Worm (Caenorhabditis elegans): ENCODE data around the gene Y55D5A.4.

DNA sequence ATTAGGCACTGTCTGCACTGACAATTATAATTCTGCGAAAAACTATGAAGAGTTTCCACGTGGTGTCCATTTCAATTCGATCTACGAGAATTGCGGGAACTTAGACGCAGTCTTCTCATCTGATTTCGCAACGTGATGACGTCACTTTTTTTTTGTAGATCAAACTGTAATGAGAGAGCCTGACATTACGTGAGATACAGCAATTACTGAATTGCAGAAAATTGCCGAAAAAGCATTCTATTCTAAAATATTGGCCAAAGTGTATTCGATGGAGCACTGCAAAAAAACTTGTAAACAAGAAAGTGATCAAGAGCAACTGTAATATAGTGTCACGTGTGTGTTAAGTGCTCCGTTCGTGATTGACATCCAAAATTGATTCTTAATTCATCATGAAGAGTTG, 36.8 kb upstream of the Y55D5A.4 start:
- TF ChIP-seq egl-27 (tag; optimal IDR thresholded peaks at IDR 0.05) (no peak), unc-62 (GFP tag; optimal IDR thresholded peaks at IDR 0.05) (no peak), xbp-1 (tag; optimal IDR thresholded peaks at IDR 0.05) (no peak), snpc-4 (tag; optimal IDR thresholded peaks at IDR 0.05) (no peak), snu-23 (GFP tag; optimal IDR thresholded peaks at IDR 0.05) (no peak), nhr-237 (tag; optimal IDR thresholded peaks at IDR 0.05) (no peak), jun-1 (tag; optimal IDR thresholded peaks at IDR 0.05) (no peak), aha-1 (tag; optimal IDR thresholded peaks at IDR 0.05) (no peak), ztf-4 (tag; optimal IDR thresholded peaks at IDR 0.05) (no peak), blmp-1 (tag; optimal IDR thresholded peaks at IDR 0.05) (no peak), nhr-71 (tag; optimal IDR thresholded peaks at IDR 0.05) (no peak), ama-1 (optimal IDR thresholded peaks at IDR 0.05) (no peak), nhr-28 (tag; optimal IDR thresholded peaks at IDR 0.05) (no peak), ztf-11 (tag; optimal IDR thresholded peaks at IDR 0.05) (no peak)

Measured in whole organism, L1 larva.